Fruit fly (Drosophila melanogaster): ENCODE results near the gene Npc2d.

The Npc2d gene

dm6 chr3R:10098296-10098675 is 42.4 kb upstream of the Npc2d start (continued):
- TF ChIP-seq gro (GFP tag; optimal IDR thresholded peaks at IDR 0.05) (no peak), Dad (GFP tag; optimal IDR thresholded peaks at IDR 0.05) (no peak), CG13775 (GFP tag; optimal IDR thresholded peaks at IDR 0.05) (no peak), CG8281 (tag; optimal IDR thresholded peaks at IDR 0.05) (no peak), CG32767 (GFP tag; IDR thresholded peaks at IDR 0.05) (no peak), CG7786 (GFP tag; optimal IDR thresholded peaks at IDR 0.05) (no peak), sr (GFP tag; IDR thresholded peaks at IDR 0.05) (no peak), sens-2 (GFP tag; IDR thresholded peaks at IDR 0.05) (no peak), HLHmδ (GFP tag; optimal IDR thresholded peaks at IDR 0.05) (no peak), CG16815 (GFP tag; optimal IDR thresholded peaks at IDR 0.05) (no peak), bab2 (GFP tag; optimal IDR thresholded peaks at IDR 0.05) (no peak), Hand (GFP tag; optimal IDR thresholded peaks at IDR 0.05) (no peak), hb (GFP tag; IDR thresholded peaks at IDR 0.05; ENCODE audit: partially characterized antibody) (no peak), disco-r (GFP tag; optimal IDR thresholded peaks at IDR 0.05) (no peak), cwo (GFP tag; optimal IDR thresholded peaks at IDR 0.05) (peak; percentile 29), CG8359 (GFP tag; optimal IDR thresholded peaks at IDR 0.05; ENCODE audit: borderline replicate concordance) (no peak), row (GFP tag; IDR thresholded peaks at IDR 0.05) (no peak), CG9437 (GFP tag; optimal IDR thresholded peaks at IDR 0.05) (no peak), C15 (GFP tag; IDR thresholded peaks at IDR 0.05) (no peak), CG9727 (GFP tag; optimal IDR thresholded peaks at IDR 0.05) (no peak), hkb (optimal IDR thresholded peaks at IDR 0.05) (no peak), hkb (GFP tag; IDR thresholded peaks at IDR 0.05) (no peak), wor (GFP tag; IDR thresholded peaks at IDR 0.05) (no peak), tup (GFP tag; optimal IDR thresholded peaks at IDR 0.05) (no peak), CG18599 (GFP tag; optimal IDR thresholded peaks at IDR 0.05) (no peak), CG9797 (GFP tag; optimal IDR thresholded peaks at IDR 0.05) (no peak), ssp (GFP tag; IDR thresholded peaks at IDR 0.05) (no peak), crol (GFP tag; IDR thresholded peaks at IDR 0.05) (peak; percentile 54; the same call in 1 of the 2 replicates), sens (GFP tag) (no peak), en (GFP tag; optimal IDR thresholded peaks at IDR 0.05) (no peak), klu (GFP tag; IDR thresholded peaks at IDR 0.05) (0 out of 2 replicates have a peak, but pooled peaks have one; percentile 5), CG7987 (GFP tag; optimal IDR thresholded peaks at IDR 0.05) (no peak), Sry-β (GFP tag; optimal IDR thresholded peaks at IDR 0.05) (no peak), Dek (tag; optimal IDR thresholded peaks at IDR 0.05) (no peak), dmrt99B (tag; optimal IDR thresholded peaks at IDR 0.05) (no peak), gcm (GFP tag; optimal IDR thresholded peaks at IDR 0.05) (no peak), ken (GFP tag; IDR thresholded peaks at IDR 0.05) (no peak), B-H2 (GFP tag; optimal IDR thresholded peaks at IDR 0.05) (no peak), luna (GFP tag; optimal IDR thresholded peaks at IDR 0.05) (no peak), tio (GFP tag; optimal IDR thresholded peaks at IDR 0.05) (peak; percentile 4), sd (tag; optimal IDR thresholded peaks at IDR 0.05) (peak; percentile 37), BtbVII (GFP tag; optimal IDR thresholded peaks at IDR 0.05) (no peak), NK7.1 (GFP tag; optimal IDR thresholded peaks at IDR 0.05) (no peak), CG10366 (GFP tag; IDR thresholded peaks at IDR 0.05) (no peak), Hr51 (GFP tag; optimal IDR thresholded peaks at IDR 0.05) (no peak), tgo (GFP tag; IDR thresholded peaks at IDR 0.05) (0 out of 3 replicates have a peak, but pooled peaks have one; percentile 6), CG9609 (GFP tag; optimal IDR thresholded peaks at IDR 0.05) (peak; percentile 2), E2f1 (GFP tag; IDR thresholded peaks at IDR 0.05) (no peak), CG1647 (GFP tag; optimal IDR thresholded peaks at IDR 0.05) (no peak), Vsx1 (GFP tag; optimal IDR thresholded peaks at IDR 0.05) (peak; percentile 71), GATAe (GFP tag; conservative IDR thresholded peaks at IDR 0.05) (no peak), Bdp1 (GFP tag; optimal IDR thresholded peaks at IDR 0.05) (no peak)
